Fruit fly (Drosophila melanogaster): ENCODE results near the gene Crys.

DNA sequence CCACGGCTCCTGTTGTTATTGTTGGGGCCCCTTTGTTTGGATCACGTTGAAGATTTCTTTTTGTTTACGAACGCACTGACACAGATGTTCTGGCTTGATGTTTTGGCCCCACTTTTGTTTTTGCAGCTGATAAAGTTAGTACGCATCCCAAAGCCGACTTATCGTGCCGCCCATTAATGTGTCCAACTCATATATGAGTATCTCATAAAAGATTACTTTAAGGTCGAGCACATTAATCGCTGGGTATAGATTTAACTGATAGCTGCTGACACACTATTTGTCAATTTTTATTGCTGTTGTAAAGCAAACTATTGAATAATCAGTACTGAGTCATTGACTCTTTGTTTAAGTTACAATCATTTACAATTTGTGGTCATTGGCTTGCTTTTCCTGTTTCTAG is 1.1 kb upstream of the Crys start:
- TF ChIP-seq usp (GFP tag; optimal IDR thresholded peaks at IDR 0.05) (no peak), psq (GFP tag; optimal IDR thresholded peaks at IDR 0.05) (no peak), Myc (optimal IDR thresholded peaks at IDR 0.05) (no peak), Hr83 (GFP tag; optimal IDR thresholded peaks at IDR 0.05; ENCODE audit: poor library complexity, severe bottlenecking) (no peak), pan (optimal IDR thresholded peaks at IDR 0.05) (no peak), foxo (GFP tag; optimal IDR thresholded peaks at IDR 0.05) (no peak)
